Fruit fly (Drosophila melanogaster): Measurements from ENCODE around the gene CG14257.

CG14257 gene

dm6 chr3R:27131408-27131807 is 55.7 kb downstream of the CG14257 start (continued):
- TF ChIP-seq disco-r (GFP tag; optimal IDR thresholded peaks at IDR 0.05): no peak
- peak; percentile 89 for TF ChIP-seq CG12769 (tag; optimal IDR thresholded peaks at IDR 0.05)
- TF ChIP-seq CG33557 (GFP tag; optimal IDR thresholded peaks at IDR 0.05): no peak
- no peak for TF ChIP-seq CG14965 (GFP tag; optimal IDR thresholded peaks at IDR 0.05; ENCODE audit: borderline replicate concordance)
- 0 out of 2 replicates have a peak, but pooled peaks have one; percentile 12 for TF ChIP-seq H2.0 (GFP tag; IDR thresholded peaks at IDR 0.05)
- TF ChIP-seq CG9797 (GFP tag; optimal IDR thresholded peaks at IDR 0.05): no peak
- TF ChIP-seq CrebB (tag; optimal IDR thresholded peaks at IDR 0.05): peak; percentile 57
- no peak for TF ChIP-seq tio (GFP tag; optimal IDR thresholded peaks at IDR 0.05)
- TF ChIP-seq wek (GFP tag; optimal IDR thresholded peaks at IDR 0.05): peak; percentile 58
- TF ChIP-seq sc (optimal IDR thresholded peaks at IDR 0.05): no peak
- TF ChIP-seq sc (GFP tag; optimal IDR thresholded peaks at IDR 0.05): no peak
- no peak for TF ChIP-seq Eip74EF (GFP tag; optimal IDR thresholded peaks at IDR 0.05)
- no peak for TF ChIP-seq Atf3 (GFP tag; optimal IDR thresholded peaks at IDR 0.05)
- TF ChIP-seq lov (optimal IDR thresholded peaks at IDR 0.05): no peak
- no peak for TF ChIP-seq lov (GFP tag; IDR thresholded peaks at IDR 0.05)
- no peak for TF ChIP-seq Dfd (GFP tag; optimal IDR thresholded peaks at IDR 0.05)
- no peak for TF ChIP-seq cato (GFP tag; optimal IDR thresholded peaks at IDR 0.05; ENCODE audit: borderline replicate concordance)
- no peak for TF ChIP-seq gfzf (GFP tag; optimal IDR thresholded peaks at IDR 0.05)
- no peak for TF ChIP-seq CG16779 (GFP tag; IDR thresholded peaks at IDR 0.05)
- peak; percentile 19 for TF ChIP-seq CG33213 (GFP tag; optimal IDR thresholded peaks at IDR 0.05)
- peak; percentile 68 for TF ChIP-seq BtbVII (GFP tag; optimal IDR thresholded peaks at IDR 0.05)
- no peak for TF ChIP-seq Ets97D (GFP tag; optimal IDR thresholded peaks at IDR 0.05)
- no peak for TF ChIP-seq Myb (GFP tag; optimal IDR thresholded peaks at IDR 0.05)
- TF ChIP-seq gt (GFP tag; IDR thresholded peaks at IDR 0.05): no peak
- 0 out of 4 replicates have a peak, but pooled peaks have one; percentile 35 for TF ChIP-seq chinmo (GFP tag; IDR thresholded peaks at IDR 0.05; ENCODE audit: partially characterized antibody)
- no peak for TF ChIP-seq Sox100B (GFP tag; optimal IDR thresholded peaks at IDR 0.05)
- no peak for TF ChIP-seq CG17612 (GFP tag; IDR thresholded peaks at IDR 0.05)
- no peak for TF ChIP-seq dimm (GFP tag; IDR thresholded peaks at IDR 0.05)
- no peak for TF ChIP-seq CG7963 (GFP tag; IDR thresholded peaks at IDR 0.05; ENCODE audit: partially characterized antibody)
- TF ChIP-seq CG14667 (GFP tag; IDR thresholded peaks at IDR 0.05): no peak
- TF ChIP-seq wdn (GFP tag; IDR thresholded peaks at IDR 0.05): no peak
- no peak for TF ChIP-seq Dip2 (GFP tag; IDR thresholded peaks at IDR 0.05)
- no peak for TF ChIP-seq trem (tag; optimal IDR thresholded peaks at IDR 0.05)
- TF ChIP-seq onecut (GFP tag; IDR thresholded peaks at IDR 0.05): no peak; the same call in 1 of the 2 replicates
- TF ChIP-seq CG13287 (GFP tag; IDR thresholded peaks at IDR 0.05; ENCODE audit: partially characterized antibody): no peak
- no peak for TF ChIP-seq crp (GFP tag; optimal IDR thresholded peaks at IDR 0.05)
- no peak for TF ChIP-seq Nf-YA (GFP tag; IDR thresholded peaks at IDR 0.05)
- TF ChIP-seq pum (GFP tag; optimal IDR thresholded peaks at IDR 0.05): no peak
- TF ChIP-seq sd (tag; optimal IDR thresholded peaks at IDR 0.05): peak; percentile 7
- no peak for TF ChIP-seq Spps (tag; optimal IDR thresholded peaks at IDR 0.05)
- 0 out of 2 replicates have a peak, but pooled peaks have one; percentile 32 for TF ChIP-seq CG32767 (GFP tag; IDR thresholded peaks at IDR 0.05)
- TF ChIP-seq Sin3A (optimal IDR thresholded peaks at IDR 0.05): no peak
- TF ChIP-seq CG13123 (GFP tag; optimal IDR thresholded peaks at IDR 0.05): peak; percentile 8
- TF ChIP-seq Bgb (GFP tag; IDR thresholded peaks at IDR 0.05; ENCODE audit: partially characterized antibody): no peak
- TF ChIP-seq inv (GFP tag; IDR thresholded peaks at IDR 0.05; ENCODE audit: partially characterized antibody): no peak
- no peak for TF ChIP-seq CG8924 (tag; optimal IDR thresholded peaks at IDR 0.05)
- TF ChIP-seq CG12659 (GFP tag; optimal IDR thresholded peaks at IDR 0.05): peak; percentile 48
- TF ChIP-seq aop (GFP tag; IDR thresholded peaks at IDR 0.05): no peak
- peak; percentile 32 for TF ChIP-seq CG2875 (GFP tag; optimal IDR thresholded peaks at IDR 0.05)
- TF ChIP-seq grn (GFP tag; optimal IDR thresholded peaks at IDR 0.05): no peak
- peak; percentile 24 for TF ChIP-seq CG18764 (GFP tag; optimal IDR thresholded peaks at IDR 0.05)
- TF ChIP-seq kah (GFP tag; optimal IDR thresholded peaks at IDR 0.05): no peak

Data from whole organism, embryonic.